Worm (Caenorhabditis elegans) whole organism, midembryonic: ENCODE data around the gene C33C12.4.
"Not testable (repeated sequence)": the region's sequence is repeated elsewhere in the genome, so short reads cannot be mapped to it uniquely, and the experiment has no call there.

Experiments
- T22C8.4 ChIP-seq: fragments of 200-800 bp; sonication (Bioruptor generic); IDR thresholded peaks from 2 replicates; pipeline ENCODE4 v1.3.6; 2022; ENCODE audit warnings: missing genetic modification characterization, missing compliant biosample characterization
- cog-1 ChIP-seq: sonication (generic microtip); optimal IDR thresholded peaks from 2 replicates; lab custom pipeline; 2016; ENCODE audit warnings: missing genetic modification characterization, missing compliant biosample characterization
- flt-1 ChIP-seq: fragments of 200-800 bp; sonication (Bioruptor generic); IDR thresholded peaks from 2 replicates; pipeline ENCODE4 v1.3.6; 2022; ENCODE audit warnings: missing genetic modification characterization, missing compliant biosample characterization
- klf-2 ChIP-seq: fragments of 200-800 bp; sonication (Bioruptor generic); conservative IDR thresholded peaks from 2 replicates; pipeline ENCODE4 v1.3.6; 2022; ENCODE audit warnings: missing genetic modification reagents, missing genetic modification characterization, missing compliant biosample characterization
- med-1 ChIP-seq: sonication (generic microtip); optimal IDR thresholded peaks from 2 replicates; lab custom pipeline; 2017; ENCODE audit warnings: missing genetic modification characterization, mild to moderate bottlenecking, missing compliant biosample characterization, antibody characterized with exemption, missing genetic modification reagents; ENCODE audit not compliant: insufficient read depth
- ref-1 ChIP-seq: fragments of 200-800 bp; sonication (Bioruptor generic); conservative IDR thresholded peaks from 2 replicates; pipeline ENCODE4 v1.3.6; 2022; ENCODE audit warnings: missing genetic modification reagents, missing genetic modification characterization, missing compliant biosample characterization
- tab-1 ChIP-seq: fragments of 200-800 bp; sonication (Bioruptor generic); IDR thresholded peaks from 2 replicates; pipeline ENCODE4 v1.3.6; 2022; ENCODE audit warnings: missing genetic modification characterization, missing compliant biosample characterization
- ztf-23 ChIP-seq: fragments of 200-800 bp; sonication (Bioruptor generic); IDR thresholded peaks from 2 replicates; pipeline ENCODE4 v1.3.6; 2022; ENCODE audit warnings: missing genetic modification reagents, missing genetic modification characterization, missing compliant biosample characterization
- ztf-29 ChIP-seq: fragments of 200-800 bp; sonication (Bioruptor generic); IDR thresholded peaks from 2 replicates; pipeline ENCODE4 v1.3.6; 2022; ENCODE audit warnings: missing genetic modification reagents, missing genetic modification characterization, missing compliant biosample characterization

C33C12.4 gene

ce11 chrII:2168374-2168773 is 2.1 kb upstream of the C33C12.4 start, which contains the start of gene fbxb-38:
fbxb-38 (minus strand) TSS chrII:2168763.
- TF ChIP-seq tab-1 (GFP tag; lab: Robert Waterston, UW): no peak
- no peak for TF ChIP-seq ztf-29 (GFP tag; lab: Robert Waterston, UW)
- no peak for TF ChIP-seq med-1 (GFP tag; lab: Kevin White, UChicago)
- no peak for TF ChIP-seq ztf-23 (GFP tag; lab: Robert Waterston, UW)
- TF ChIP-seq ref-1 (GFP tag; lab: Robert Waterston, UW): no peak
- no peak for TF ChIP-seq T22C8.4 (GFP tag; lab: Robert Waterston, UW)
- TF ChIP-seq flt-1 (GFP tag; lab: Robert Waterston, UW): no peak
- TF ChIP-seq cog-1: no peak
- TF ChIP-seq klf-2: no peak

DNA sequence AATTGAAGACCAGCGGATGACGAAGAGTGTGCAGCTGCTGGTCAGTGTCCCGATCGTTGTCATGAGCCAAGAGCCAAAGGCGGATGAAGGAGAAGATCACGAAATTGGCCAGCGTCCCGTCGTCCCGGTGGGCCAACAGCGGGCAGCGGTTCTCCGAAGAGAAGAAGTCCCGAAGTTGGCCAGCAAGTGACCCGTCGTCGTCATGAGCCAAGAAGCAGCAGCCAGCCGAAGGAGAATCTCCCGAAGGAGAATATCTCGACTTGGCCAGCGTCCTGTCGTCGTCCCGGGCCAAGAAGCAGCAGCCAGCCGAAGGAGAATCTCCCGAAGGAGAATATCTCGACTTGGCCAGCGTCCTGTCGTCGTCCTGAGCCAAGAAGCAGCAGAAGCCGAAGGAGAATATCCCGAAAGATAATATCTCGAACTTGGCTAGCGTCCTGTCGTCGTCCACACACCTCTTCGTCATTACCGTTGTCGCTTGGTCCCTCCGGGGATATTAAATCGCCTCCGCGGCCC is 2.9 kb downstream of the C33C12.4 start, which contains the start of gene C33C12.11:
TSS of gene C33C12.11 (minus strand) at position 463 of the 513 bp plus-strand sequence.
- not testable (repeated sequence) for TF ChIP-seq cog-1; med-1 (GFP tag; lab: Kevin White, UChicago); flt-1 (GFP tag; lab: Robert Waterston, UW)

ce11 chrII:2153708-2154107 is 12.6 kb downstream of the C33C12.4 start, which contains the start of gene math-18:
math-18 (plus strand) TSS chrII:2154008.
- not testable (repeated sequence) for TF ChIP-seq ref-1, tab-1, ztf-29 (GFP tag; lab: Robert Waterston, UW)

DNA sequence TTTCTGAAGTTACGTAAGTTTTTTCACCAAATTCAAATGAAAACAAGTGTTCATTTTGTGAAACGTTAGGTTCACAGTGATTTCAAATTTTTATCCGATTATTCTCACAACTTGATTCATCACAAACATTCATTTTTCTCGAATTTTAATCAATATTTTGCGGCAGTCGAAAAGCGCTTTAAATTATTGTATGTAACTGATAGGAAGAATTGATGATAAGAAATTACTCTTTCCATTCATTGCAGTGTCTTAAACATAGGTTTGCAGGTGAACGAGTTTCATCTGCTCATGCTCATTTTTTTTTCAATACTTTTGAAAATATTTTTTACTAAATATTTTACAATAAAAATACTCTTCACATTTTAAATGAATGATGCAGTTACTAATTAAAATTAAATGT is 13.8 kb downstream of the C33C12.4 start:
- TF ChIP-seq T22C8.4 (GFP tag; lab: Robert Waterston, UW): no peak
- no peak for TF ChIP-seq flt-1 (GFP tag; lab: Robert Waterston, UW)
- TF ChIP-seq klf-2: no peak
- no peak for TF ChIP-seq ref-1 (GFP tag; lab: Robert Waterston, UW)
- TF ChIP-seq ztf-23 (GFP tag; lab: Robert Waterston, UW): no peak
- no peak for TF ChIP-seq ztf-29 (GFP tag; lab: Robert Waterston, UW)
- no peak for TF ChIP-seq tab-1 (GFP tag; lab: Robert Waterston, UW)

DNA sequence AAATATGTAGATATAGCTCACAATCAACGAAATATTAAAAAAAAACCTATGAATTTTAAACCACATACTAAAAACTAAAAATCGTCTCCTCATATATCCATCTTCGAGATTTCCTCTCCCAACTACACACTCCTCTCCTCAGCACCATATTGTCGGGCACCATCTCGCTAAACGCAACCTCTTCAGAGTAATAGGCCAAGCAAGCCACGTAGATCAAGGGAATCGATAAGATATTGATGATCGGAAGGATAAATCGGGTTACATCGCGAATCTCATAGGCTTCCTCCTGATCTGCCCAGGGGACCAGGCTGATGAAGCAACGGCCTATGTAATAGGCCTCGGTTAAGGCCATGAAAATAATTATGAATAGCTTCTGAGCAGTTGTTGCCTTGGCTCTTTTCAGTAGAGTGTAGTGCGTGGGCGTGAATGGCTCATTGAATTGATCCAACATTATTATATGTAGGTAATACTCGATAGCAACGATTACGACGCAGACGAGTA is 15.7 kb downstream of the C33C12.4 start, which contains the start of the genes C40A11.7 and C40A11.8:
TSS of gene C40A11.7 (minus strand) at position 101 of the 501 bp plus-strand sequence.
TSS of gene C40A11.8 (minus strand) at position 451 of the 501 bp plus-strand sequence.
- TF ChIP-seq flt-1 (GFP tag; lab: Robert Waterston, UW) (no peak), ref-1 (GFP tag; lab: Robert Waterston, UW) (no peak), ztf-23 (GFP tag; lab: Robert Waterston, UW) (no peak)

ce11 chrII:2146900-2147375 is 19.3 kb downstream of the C33C12.4 start, which contains the start of gene C40A11.2:
C40A11.2 (plus strand) TSS chrII:2146950.
- TF ChIP-seq T22C8.4 (GFP tag; lab: Robert Waterston, UW) (no peak), ztf-23 (GFP tag; lab: Robert Waterston, UW) (no peak)

- TF ChIP-seq ztf-29 (GFP tag; lab: Robert Waterston, UW): no peak
- TF ChIP-seq cog-1: no peak
- no peak for TF ChIP-seq tab-1 (GFP tag; lab: Robert Waterston, UW)
- TF ChIP-seq T22C8.4 (GFP tag; lab: Robert Waterston, UW): no peak
- TF ChIP-seq ztf-23 (GFP tag; lab: Robert Waterston, UW): no peak
- no peak for TF ChIP-seq klf-2
- no peak for TF ChIP-seq med-1 (GFP tag; lab: Kevin White, UChicago)
- no peak for TF ChIP-seq ref-1 (GFP tag; lab: Robert Waterston, UW)
- TF ChIP-seq flt-1 (GFP tag; lab: Robert Waterston, UW): no peak
Measured at ce11 chrII:2145566-2145965, 20.7 kb downstream of the C33C12.4 start, which contains the start of gene C40A11.6. C40A11.6 (minus strand) TSS chrII:2145666.

DNA sequence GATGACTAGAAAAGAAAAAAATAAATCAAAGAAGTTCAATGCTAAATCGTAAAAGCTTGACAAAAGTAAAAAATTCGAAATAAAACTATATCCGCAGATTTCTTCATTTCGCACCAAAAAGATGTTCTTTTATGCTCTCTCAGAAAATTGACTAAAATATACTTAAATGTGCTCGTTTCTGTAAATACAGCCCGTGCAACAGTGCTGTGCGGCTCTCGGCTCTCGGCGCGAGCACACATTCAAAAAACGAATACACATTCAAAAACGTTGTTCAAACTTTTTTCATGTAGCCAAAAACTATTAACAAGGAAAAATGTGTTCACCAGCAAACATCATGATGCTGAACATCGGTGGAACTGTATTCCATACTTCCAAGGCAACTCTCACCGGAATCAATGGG is 25.5 kb downstream of the C33C12.4 start, which contains the start of gene C40A11.3:
TSS of gene C40A11.3 (plus strand) at position 301 of the 400 bp plus-strand sequence.
- TF ChIP-seq ref-1 (GFP tag; lab: Robert Waterston, UW): no peak
- no peak for TF ChIP-seq ztf-29 (GFP tag; lab: Robert Waterston, UW)
- no peak for TF ChIP-seq ztf-23 (GFP tag; lab: Robert Waterston, UW)
- no peak for TF ChIP-seq flt-1 (GFP tag; lab: Robert Waterston, UW)
- no peak for TF ChIP-seq cog-1
- TF ChIP-seq klf-2: no peak
- TF ChIP-seq med-1 (GFP tag; lab: Kevin White, UChicago): no peak
- no peak for TF ChIP-seq tab-1 (GFP tag; lab: Robert Waterston, UW)
- no peak for TF ChIP-seq T22C8.4 (GFP tag; lab: Robert Waterston, UW)

ce11 chrII:2138901-2139300 is 27.4 kb downstream of the C33C12.4 start:
- TF ChIP-seq klf-2 (no peak), flt-1 (GFP tag; lab: Robert Waterston, UW) (no peak), ztf-29 (GFP tag; lab: Robert Waterston, UW) (no peak), med-1 (GFP tag; lab: Kevin White, UChicago) (no peak), T22C8.4 (GFP tag; lab: Robert Waterston, UW) (no peak), ztf-23 (GFP tag; lab: Robert Waterston, UW) (no peak), cog-1 (no peak), tab-1 (GFP tag; lab: Robert Waterston, UW) (no peak), ref-1 (GFP tag; lab: Robert Waterston, UW) (no peak)

ce11 chrII:2137235-2137634 is 29.0 kb downstream of the C33C12.4 start, which contains the start of gene C40A11.4:
C40A11.4 (plus strand) TSS chrII:2137422.
- TF ChIP-seq cog-1 (no peak), klf-2 (no peak), flt-1 (GFP tag; lab: Robert Waterston, UW) (no peak), med-1 (GFP tag; lab: Kevin White, UChicago) (no peak), T22C8.4 (GFP tag; lab: Robert Waterston, UW) (peak; percentile 32; the same call in 1 of the 2 replicates), tab-1 (GFP tag; lab: Robert Waterston, UW) (no peak), ztf-29 (GFP tag; lab: Robert Waterston, UW) (no peak)
